Worm (Caenorhabditis elegans) whole organism, L1 larva: ENCODE results near the gene EEED8.4.

Source experiments
- Y116A8C.19 ChIP-seq: sonication (generic microtip); optimal IDR thresholded peaks from 2 replicates; lab custom pipeline; 2016; ENCODE audit warnings: missing compliant biosample characterization, missing genetic modification characterization, borderline replicate concordance
- aha-1 ChIP-seq: fragments of 150-350 bp; optimal IDR thresholded peaks from 2 replicates; lab custom pipeline; 2014; ENCODE audit warnings: missing biosample characterization, missing genetic modification characterization
- ama-1 ChIP-seq: fragments of 150-350 bp; optimal IDR thresholded peaks from 2 replicates; lab custom pipeline; 2014
- ceh-63 ChIP-seq: fragments of 200-800 bp; sonication (Bioruptor generic); optimal IDR thresholded peaks from 2 replicates; lab custom pipeline; 2018; ENCODE audit warnings: mild to moderate bottlenecking, missing genetic modification characterization, missing compliant biosample characterization
- ceh-8 ChIP-seq: fragments of 200-800 bp; sonication (Bioruptor generic); optimal IDR thresholded peaks from 2 replicates; lab custom pipeline; 2018; ENCODE audit warnings: mild to moderate bottlenecking, missing genetic modification characterization, moderate library complexity, missing compliant biosample characterization
- ces-1 ChIP-seq: fragments of 150-350 bp; optimal IDR thresholded peaks from 2 replicates; lab custom pipeline; 2014; ENCODE audit warnings: missing biosample characterization, missing genetic modification reagents, missing genetic modification characterization
- efl-1 ChIP-seq, 4 experiments: fragments of 150-350 bp; optimal IDR thresholded peaks in 3 of 4; peaks in 1 of 4; 1 replicate in 1 of 4; 2 replicates in 3 of 4; lab custom pipeline; 2014; ENCODE audit warnings: missing biosample characterization in 2 of 4, missing genetic modification characterization in 2 of 4, missing genetic modification reagents in 2 of 4
- egl-27 ChIP-seq, 2 experiments: fragments of 150-350 bp in 1 of 2; sonication (generic microtip); optimal IDR thresholded peaks; 3 replicates each; lab custom pipeline; 2017 to 2018; ENCODE audit warnings: missing biosample characterization in 2 of 2, missing genetic modification characterization in 2 of 2, missing genetic modification reagents in 2 of 2
- elt-3 ChIP-seq, 6 experiments: fragments of 150-350 bp in 1 of 6; sonication (generic microtip); optimal IDR thresholded peaks; 2 replicates each; lab custom pipeline; 2017 to 2018; ENCODE audit warnings: missing biosample characterization in 6 of 6, missing genetic modification characterization in 6 of 6, inconsistent platforms in 1 of 6
- ets-5 ChIP-seq: fragments of 200-800 bp; sonication (Bioruptor generic); IDR thresholded peaks from 2 replicates; pipeline ENCODE4 v1.3.6; 2022; ENCODE audit warnings: missing genetic modification characterization, missing compliant biosample characterization
- fkh-8 ChIP-seq: sonication (generic microtip); optimal IDR thresholded peaks from 2 replicates; lab custom pipeline; 2016; ENCODE audit warnings: mild to moderate bottlenecking, missing genetic modification characterization, missing compliant biosample characterization
- fos-1 ChIP-seq: fragments of 150-350 bp; optimal IDR thresholded peaks from 2 replicates; lab custom pipeline; 2014; ENCODE audit warnings: missing biosample characterization, missing genetic modification characterization
- jun-1 ChIP-seq: fragments of 150-350 bp; optimal IDR thresholded peaks from 2 replicates; lab custom pipeline; 2014; ENCODE audit warnings: missing biosample characterization, missing genetic modification reagents, missing genetic modification characterization
- lin-13 ChIP-seq: fragments of 150-350 bp; optimal IDR thresholded peaks from 2 replicates; lab custom pipeline; 2014; ENCODE audit warnings: missing biosample characterization, missing genetic modification reagents, missing genetic modification characterization
- lin-15B ChIP-seq: fragments of 150-350 bp; sonication (generic microtip); optimal IDR thresholded peaks from 3 replicates; lab custom pipeline; 2014; ENCODE audit warnings: missing biosample characterization, missing genetic modification characterization
- lin-39 ChIP-seq: fragments of 150-350 bp; optimal IDR thresholded peaks from 2 replicates; lab custom pipeline; 2014; ENCODE audit warnings: missing biosample characterization, missing genetic modification reagents, missing genetic modification characterization
- lsy-2 ChIP-seq, 2 experiments: fragments of 150-350 bp; optimal IDR thresholded peaks; 2 replicates each; lab custom pipeline; 2014; ENCODE audit warnings: missing biosample characterization in 2 of 2, missing genetic modification characterization in 2 of 2
- mab-9 ChIP-seq: fragments of 200-800 bp; sonication (Bioruptor generic); IDR thresholded peaks from 2 replicates; pipeline ENCODE4 v1.3.6; 2022; ENCODE audit warnings: missing genetic modification reagents, missing genetic modification characterization, missing compliant biosample characterization
- mdl-1 ChIP-seq, 2 experiments: fragments of 150-350 bp; optimal IDR thresholded peaks; 2 replicates each; lab custom pipeline; 2014 to 2017; ENCODE audit warnings: missing biosample characterization in 2 of 2, missing genetic modification characterization in 2 of 2, inconsistent platforms in 1 of 2
- mef-2 ChIP-seq: fragments of 150-350 bp; optimal IDR thresholded peaks from 2 replicates; lab custom pipeline; 2014; ENCODE audit warnings: missing biosample characterization, missing genetic modification characterization
- mep-1 ChIP-seq: fragments of 150-350 bp; optimal IDR thresholded peaks from 2 replicates; lab custom pipeline; 2014; ENCODE audit warnings: missing biosample characterization, missing genetic modification characterization
- nhr-47 ChIP-seq: sonication (generic microtip); optimal IDR thresholded peaks from 2 replicates; lab custom pipeline; 2016; ENCODE audit warnings: mild to moderate bottlenecking, missing genetic modification characterization, moderate library complexity, missing compliant biosample characterization
- nhr-71 ChIP-seq: sonication (generic microtip); optimal IDR thresholded peaks from 2 replicates; lab custom pipeline; 2016; ENCODE audit warnings: mild to moderate bottlenecking, missing genetic modification characterization, moderate library complexity, missing compliant biosample characterization
- nhr-76 ChIP-seq: sonication (generic microtip); optimal IDR thresholded peaks from 2 replicates; lab custom pipeline; 2017; ENCODE audit warnings: missing biosample characterization, missing genetic modification characterization
- sox-4 ChIP-seq: sonication (generic microtip); optimal IDR thresholded peaks from 2 replicates; lab custom pipeline; 2016; ENCODE audit warnings: missing genetic modification characterization, missing compliant biosample characterization
- sup-37 ChIP-seq: fragments of 200-800 bp; sonication (Bioruptor generic); optimal IDR thresholded peaks from 2 replicates; lab custom pipeline; 2018; ENCODE audit warnings: mild to moderate bottlenecking, missing genetic modification characterization, missing compliant biosample characterization
- swsn-7 ChIP-seq: sonication (generic microtip); optimal IDR thresholded peaks from 2 replicates; lab custom pipeline; 2016; ENCODE audit warnings: missing genetic modification characterization, missing compliant biosample characterization
- tlp-1 ChIP-seq: fragments of 150-350 bp; optimal IDR thresholded peaks from 2 replicates; lab custom pipeline; 2014; ENCODE audit warnings: missing biosample characterization, missing genetic modification characterization
- unc-62 ChIP-seq: fragments of 150-350 bp; optimal IDR thresholded peaks from 2 replicates; lab custom pipeline; 2014; ENCODE audit warnings: missing biosample characterization, missing genetic modification reagents, missing genetic modification characterization
- unc-86 ChIP-seq: sonication (generic microtip); optimal IDR thresholded peaks from 2 replicates; lab custom pipeline; 2016; ENCODE audit warnings: missing genetic modification characterization, missing compliant biosample characterization
- unc-98 ChIP-seq: fragments of 200-800 bp; sonication (Bioruptor generic); IDR thresholded peaks from 2 replicates; pipeline ENCODE4 v1.3.6; 2022; ENCODE audit warnings: missing genetic modification characterization, missing compliant biosample characterization
- zip-4 ChIP-seq: fragments of 200-800 bp; sonication (Bioruptor generic); optimal IDR thresholded peaks from 2 replicates; lab custom pipeline; 2018; ENCODE audit warnings: mild to moderate bottlenecking, missing genetic modification characterization, moderate library complexity, missing compliant biosample characterization
- ztf-4 ChIP-seq: fragments of 150-350 bp; optimal IDR thresholded peaks from 2 replicates; lab custom pipeline; 2014; ENCODE audit warnings: missing biosample characterization, missing genetic modification characterization

The EEED8.4 gene

DNA sequence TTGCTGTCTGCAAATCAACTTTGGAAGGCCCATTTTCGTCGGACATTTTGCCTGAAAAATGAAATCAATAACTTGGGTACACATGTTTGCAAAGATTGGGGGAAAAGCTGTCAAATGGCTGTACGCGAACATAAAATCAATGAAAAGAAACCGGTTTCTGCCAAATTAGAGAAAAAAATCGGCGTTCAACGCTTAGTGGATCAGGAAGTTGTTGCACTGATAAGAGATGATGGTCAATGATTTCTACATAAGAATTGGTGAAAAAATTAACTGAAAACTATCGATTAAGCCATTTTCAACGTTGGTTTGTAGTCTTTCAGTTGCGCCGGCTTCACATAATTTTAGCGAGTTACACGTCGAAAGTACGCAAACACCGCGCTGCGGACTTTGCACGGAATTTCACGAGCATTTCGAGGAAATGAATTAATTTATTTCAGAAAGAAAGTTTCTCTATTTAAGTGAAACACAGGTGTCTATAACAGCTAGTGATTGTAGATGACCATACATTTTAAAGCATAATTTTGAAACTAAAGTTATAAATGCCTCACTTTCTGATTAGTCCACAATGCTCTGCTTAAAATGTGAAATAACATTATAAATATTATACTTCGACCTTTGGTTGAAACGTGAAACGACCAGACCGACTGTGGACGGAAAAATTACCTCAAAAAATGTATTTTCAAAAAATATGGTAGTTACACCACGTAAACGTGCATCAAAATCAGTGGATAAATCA lies 20.6 kb downstream of the EEED8.4 start, which contains the start of the genes F07F6.4 and F07F6.2 (continued):
- no peak for TF ChIP-seq elt-3 (tag; optimal IDR thresholded peaks at IDR 0.05; lab: Kevin White, UChicago)
- no peak for TF ChIP-seq unc-98
- no peak for TF ChIP-seq egl-27 (tag; optimal IDR thresholded peaks at IDR 0.05; lab: Kevin White, UChicago)
- no peak for TF ChIP-seq lin-13
- no peak for TF ChIP-seq nhr-76 (tag; lab: Kevin White, UChicago)

DNA sequence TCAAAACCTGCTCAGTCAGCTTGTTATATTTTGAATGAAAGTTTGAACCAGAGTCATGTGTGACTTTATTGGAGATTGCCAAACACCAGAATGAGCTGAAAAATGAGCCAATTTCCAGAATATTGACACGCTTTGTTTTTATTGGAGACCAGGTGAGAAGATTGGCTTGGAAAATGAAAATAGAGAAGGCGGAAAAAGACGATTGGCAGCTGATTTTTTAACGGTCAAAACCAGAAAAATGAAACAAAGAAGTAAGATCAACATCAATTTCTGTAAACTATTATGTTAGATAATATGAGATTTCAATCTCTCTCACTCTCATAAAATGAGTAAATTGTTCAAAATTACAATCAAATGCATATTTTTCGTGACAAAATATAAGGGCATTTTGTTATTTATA lies 23.9 kb downstream of the EEED8.4 start, which contains the start of gene srx-114:
srx-114 (minus strand) TSS at position 101 of the 400 bp plus-strand sequence.
- TF ChIP-seq unc-86 (tag; lab: Kevin White, UChicago) (no peak), ces-1 (GFP tag; lab: Kevin White, UChicago) (no peak), ama-1 (lab: Kevin White, UChicago) (no peak), mep-1 (tag; lab: Kevin White, UChicago) (no peak), swsn-7 (tag; lab: Kevin White, UChicago) (no peak), mdl-1 (tag; optimal IDR thresholded peaks at IDR 0.05; lab: Kevin White, UChicago) (no peak)

DNA sequence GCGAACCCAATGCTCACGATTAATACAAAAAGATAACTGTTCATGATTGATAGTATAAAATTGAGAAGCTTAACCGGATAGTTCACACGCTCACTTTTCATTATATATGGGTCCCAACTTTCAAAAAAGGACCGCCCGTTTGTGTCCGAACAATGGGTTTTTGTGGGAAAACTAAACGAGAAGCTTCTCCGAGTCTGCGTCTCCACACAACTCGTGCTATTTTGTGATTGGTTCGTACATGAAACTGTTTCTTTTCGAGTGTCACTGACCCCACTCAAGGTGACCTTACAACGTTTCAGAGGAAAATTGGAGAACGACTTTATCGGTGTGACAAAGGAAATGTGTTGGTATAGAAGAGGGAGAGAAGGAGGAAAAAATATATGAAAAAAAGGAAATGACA lies 27.7 kb downstream of the EEED8.4 start, which contains the start of gene dct-5:
dct-5 (minus strand) TSS at position 101 of the 400 bp plus-strand sequence.
- no peak for TF ChIP-seq fkh-8
- TF ChIP-seq, all 84 proteins: peak for 0

DNA sequence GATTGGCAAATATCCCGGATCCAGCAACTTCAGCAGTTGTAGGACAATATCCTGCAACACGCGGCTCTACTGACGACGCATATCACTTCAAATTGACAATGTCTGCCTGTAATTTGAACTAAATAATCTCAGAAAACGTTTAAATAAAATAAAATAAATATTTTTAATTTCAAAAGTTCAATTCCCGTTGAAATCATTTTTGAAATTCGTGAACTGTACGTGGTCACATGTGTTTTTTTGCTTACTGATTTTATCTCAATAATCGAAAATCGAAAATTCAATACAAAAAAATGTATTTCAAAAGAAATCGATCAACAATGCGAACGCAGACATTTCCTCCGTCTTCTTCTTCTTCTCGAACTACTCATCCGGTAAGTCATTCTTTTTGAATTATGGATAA lies 28.5 kb downstream of the EEED8.4 start, which contains the start of gene F07F6.1:
F07F6.1 (plus strand) TSS at position 301 of the 400 bp plus-strand sequence.
- TF ChIP-seq lin-39 (tag; lab: Kevin White, UChicago) = no peak
- no peak for TF ChIP-seq ztf-4 (tag; lab: Kevin White, UChicago)
- TF ChIP-seq ets-5 (GFP tag; lab: Robert Waterston, UW) = no peak
- TF ChIP-seq unc-62 (GFP tag; lab: Kevin White, UChicago) = no peak
- TF ChIP-seq Y116A8C.19 (tag; lab: Kevin White, UChicago) = no peak
- TF ChIP-seq mab-9 (GFP tag; lab: Robert Waterston, UW) = no peak
- TF ChIP-seq aha-1 (tag; lab: Kevin White, UChicago) = no peak
- no peak for TF ChIP-seq zip-4 (GFP tag; lab: Kevin White, UChicago)
- TF ChIP-seq lin-15B (tag; lab: Kevin White, UChicago) = no peak
- TF ChIP-seq sox-4 (tag; lab: Kevin White, UChicago) = no peak
- TF ChIP-seq mef-2 (tag; lab: Kevin White, UChicago) = no peak

DNA sequence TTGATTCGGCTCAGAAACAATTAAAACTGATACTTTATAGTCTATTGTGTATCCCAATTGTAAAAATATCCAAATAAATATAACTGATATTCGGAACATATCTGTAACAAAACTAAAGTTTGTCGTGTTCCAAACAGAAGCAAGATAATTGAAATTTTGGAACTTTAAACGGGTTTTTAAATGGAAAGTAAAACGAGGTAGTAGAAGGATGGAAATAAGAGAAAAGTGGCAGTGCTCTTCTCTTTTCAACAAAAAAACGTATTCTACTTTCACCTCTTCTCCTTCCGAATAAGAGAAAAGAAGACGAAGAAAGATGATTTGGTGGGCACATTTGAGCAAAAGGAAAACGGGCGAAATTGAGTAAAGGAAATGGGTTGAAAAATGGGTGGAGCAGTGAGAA lies 37.4 kb downstream of the EEED8.4 start, which contains the start of gene nmr-1:
nmr-1 (minus strand) TSS at position 101 of the 400 bp plus-strand sequence.
- TF ChIP-seq jun-1 (no peak), swsn-7 (tag; lab: Kevin White, UChicago) (no peak), ceh-63 (GFP tag; lab: Kevin White, UChicago) (no peak), ceh-8 (no peak), fos-1 (tag; lab: Kevin White, UChicago) (no peak), nhr-71 (no peak), tlp-1 (tag; lab: Kevin White, UChicago) (no peak), nhr-47 (tag; lab: Kevin White, UChicago) (no peak), efl-1 (optimal IDR thresholded peaks at IDR 0.05; lab: Kevin White, UChicago) (no peak), efl-1 (GFP tag; optimal IDR thresholded peaks at IDR 0.05 in 1 of 2; lab: Kevin White, UChicago) (no peak), mep-1 (tag; lab: Kevin White, UChicago) (no peak), lsy-2 (tag; optimal IDR thresholded peaks at IDR 0.05; lab: Kevin White, UChicago) (no peak), sup-37 (no peak)
